Fruit fly (Drosophila melanogaster) ovary, adult (tissue): Measurements from ENCODE around the gene Plp.
A peak's percentile ranks its signal among the peaks of the same experiment; 100 is the strongest.

ENCODE experiments used
- CG17801 ChIP-seq: fragments of 200-800 bp; optimal IDR thresholded peaks from 2 replicates; lab custom pipeline; 2019; ENCODE audit warnings: missing biosample characterization, mild to moderate bottlenecking, missing genetic modification characterization, moderate library complexity; ENCODE audit not compliant: partially characterized antibody

Gene Plp

dm6 chr3L:15094589-15095288, at the start of gene Plp, which contains the start of the genes sstn and GlyRS:
TSS of gene Plp (minus strand) at chr3L:15094724.
TSS of gene sstn (minus strand) at chr3L:15094719.
TSS of gene GlyRS (plus strand) at chr3L:15095142.
- TF ChIP-seq CG17801 (GFP tag; lab: Kevin White, UChicago): no peak

DNA sequence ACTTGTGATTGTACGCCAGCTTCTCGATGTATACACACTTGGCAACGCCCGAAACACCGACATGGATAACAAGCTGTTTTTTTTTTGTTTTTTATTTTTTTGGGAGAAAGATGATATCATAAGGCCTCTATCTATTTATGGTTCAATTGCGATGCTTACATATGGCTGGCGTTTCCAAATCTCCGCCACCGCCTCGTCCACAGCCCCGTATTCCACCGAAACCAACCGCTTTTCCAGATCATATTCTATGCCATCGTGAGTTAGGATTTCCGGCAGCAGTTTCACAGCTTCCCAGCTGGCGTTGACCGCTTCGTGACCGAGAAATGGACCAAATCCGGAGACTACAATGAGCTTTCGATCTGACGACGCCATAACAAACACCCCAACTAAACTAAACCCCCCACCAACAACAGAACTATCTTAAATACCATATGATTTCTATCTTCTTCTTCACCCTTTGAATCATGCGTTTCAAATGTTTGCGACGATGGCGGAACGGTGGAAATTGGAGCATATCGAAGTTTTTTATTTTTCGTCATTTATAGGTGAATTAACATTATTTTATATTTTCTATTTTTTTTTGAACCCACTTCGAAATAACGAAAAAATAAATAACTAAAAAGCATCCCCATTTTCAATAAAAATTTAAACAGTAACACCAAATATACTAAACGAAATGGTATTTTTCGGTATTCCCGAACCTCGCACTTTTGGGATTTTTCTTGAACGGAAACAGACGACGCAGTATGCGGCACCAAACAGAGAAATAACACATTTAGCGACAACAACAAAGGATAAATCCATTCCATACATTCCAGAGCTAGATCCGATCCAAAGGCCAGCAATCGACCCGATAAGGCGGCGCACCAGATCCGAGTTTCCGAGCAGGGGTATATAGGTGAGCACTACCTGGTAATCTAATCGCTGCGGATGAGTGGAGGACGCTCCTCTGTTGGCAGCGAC, 49.4 kb upstream of the Plp start, which contains the start of the genes CG32147 and Pex3:
CG32147 (minus strand) TSS at position 422 of the 963 bp plus-strand sequence.
Pex3 (plus strand) TSS at position 718 of the 963 bp plus-strand sequence.
- peak; percentile 0 for TF ChIP-seq CG17801 (GFP tag; lab: Kevin White, UChicago)

DNA sequence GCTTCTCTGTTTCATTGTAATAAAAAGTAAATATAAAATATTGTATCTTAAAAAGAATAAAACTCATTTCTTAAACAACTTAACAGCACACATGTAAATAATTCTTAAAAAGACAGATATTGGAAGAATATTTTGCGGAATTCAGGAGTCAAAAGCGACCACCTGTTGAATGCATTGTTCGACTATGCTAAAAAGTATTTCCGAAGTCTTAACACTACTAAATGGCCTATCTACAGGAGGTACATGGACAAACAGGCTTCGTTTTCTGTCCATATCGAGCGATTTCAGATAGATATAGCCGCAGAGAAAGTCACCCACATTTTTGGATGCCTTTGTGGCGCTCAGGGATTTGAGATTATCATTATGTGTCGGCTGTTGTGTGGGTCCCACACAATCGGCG, 48.6 kb upstream of the Plp start:
- TF ChIP-seq CG17801 (GFP tag; lab: Kevin White, UChicago): no peak

DNA sequence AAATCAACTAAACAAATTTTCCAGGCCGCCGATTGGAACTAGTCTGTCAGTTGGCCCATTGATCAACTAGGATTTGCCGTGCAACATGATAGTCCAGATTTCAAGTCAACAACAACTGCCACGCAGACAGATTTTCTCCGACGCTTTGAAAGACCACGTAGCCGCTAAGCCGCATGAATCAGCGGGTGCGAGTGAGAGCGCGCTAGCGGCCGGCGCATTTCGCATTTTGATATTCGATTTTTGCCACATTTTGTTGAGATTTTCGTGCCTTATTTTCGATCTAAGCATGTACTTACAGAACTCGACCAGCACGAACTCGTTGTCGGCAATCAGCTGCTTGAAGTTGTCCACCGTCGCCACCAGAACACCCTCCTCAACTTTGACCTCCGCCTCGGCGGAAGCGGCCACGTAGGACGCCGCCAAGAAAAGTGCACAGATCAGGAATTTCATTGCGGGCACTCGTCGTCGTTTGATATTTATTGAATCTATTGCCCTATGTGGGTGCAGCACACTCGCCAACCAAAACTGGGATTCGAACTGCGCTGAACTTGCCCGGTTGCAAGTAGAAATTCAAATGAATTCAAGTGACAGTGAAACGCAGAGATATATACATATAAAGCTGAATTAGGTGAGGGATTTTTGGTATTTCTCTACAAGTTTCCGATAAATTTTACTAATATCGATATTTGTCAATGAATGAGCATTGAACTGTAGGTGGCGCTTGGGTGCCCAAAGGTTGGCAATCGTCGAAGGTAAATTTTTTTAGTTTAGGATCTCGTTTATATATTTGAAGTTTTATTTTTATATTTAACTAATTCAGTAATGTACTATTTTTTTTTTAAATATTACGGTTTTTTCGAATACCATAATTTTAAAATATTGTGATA, 47.7 kb upstream of the Plp start, which contains the start of gene Pdi:
Pdi (minus strand) TSS at position 837 of the 887 bp plus-strand sequence.
- no peak for TF ChIP-seq CG17801 (GFP tag; lab: Kevin White, UChicago)

DNA sequence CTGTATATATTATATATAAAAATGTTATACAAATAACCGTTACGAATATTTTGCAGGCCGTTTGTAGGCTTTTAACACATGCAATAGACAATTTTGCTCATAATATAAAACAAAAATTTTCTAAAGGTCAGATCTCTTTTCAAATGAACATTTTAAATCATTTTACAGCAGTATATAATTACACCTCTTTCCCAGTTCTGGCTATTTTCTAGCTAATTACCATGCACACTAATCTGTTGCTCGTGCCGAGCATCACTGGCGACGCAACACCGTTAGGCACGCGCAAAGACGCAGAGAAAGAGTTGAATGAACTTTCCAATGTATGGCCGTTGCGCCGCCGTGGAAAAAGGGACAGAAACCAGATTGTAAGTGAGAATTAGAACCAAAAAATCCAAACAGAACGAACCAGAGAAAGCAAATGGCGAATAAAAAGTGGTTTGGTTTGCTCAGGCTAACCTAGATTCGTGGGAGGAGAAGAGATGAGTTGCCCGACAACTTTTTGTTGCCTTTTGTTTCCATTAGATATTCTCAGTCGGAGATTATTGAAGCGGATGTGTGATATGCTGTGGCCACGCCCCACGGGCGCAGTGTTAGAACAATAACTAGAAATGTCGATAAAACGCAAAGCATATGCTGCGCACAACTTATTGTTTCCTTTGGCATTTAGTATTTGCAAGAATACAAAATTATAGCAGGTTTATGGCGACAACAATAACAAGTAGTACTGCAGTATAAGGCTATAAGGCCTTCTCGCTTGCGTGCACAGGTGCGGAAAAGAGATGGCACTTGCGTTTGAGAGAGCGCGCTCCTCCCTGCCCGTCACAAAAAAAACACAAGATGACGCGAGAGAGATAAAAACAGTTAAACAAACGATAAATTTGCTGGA, 46.8 kb upstream of the Plp start:
- no peak for TF ChIP-seq CG17801 (GFP tag; lab: Kevin White, UChicago)

DNA sequence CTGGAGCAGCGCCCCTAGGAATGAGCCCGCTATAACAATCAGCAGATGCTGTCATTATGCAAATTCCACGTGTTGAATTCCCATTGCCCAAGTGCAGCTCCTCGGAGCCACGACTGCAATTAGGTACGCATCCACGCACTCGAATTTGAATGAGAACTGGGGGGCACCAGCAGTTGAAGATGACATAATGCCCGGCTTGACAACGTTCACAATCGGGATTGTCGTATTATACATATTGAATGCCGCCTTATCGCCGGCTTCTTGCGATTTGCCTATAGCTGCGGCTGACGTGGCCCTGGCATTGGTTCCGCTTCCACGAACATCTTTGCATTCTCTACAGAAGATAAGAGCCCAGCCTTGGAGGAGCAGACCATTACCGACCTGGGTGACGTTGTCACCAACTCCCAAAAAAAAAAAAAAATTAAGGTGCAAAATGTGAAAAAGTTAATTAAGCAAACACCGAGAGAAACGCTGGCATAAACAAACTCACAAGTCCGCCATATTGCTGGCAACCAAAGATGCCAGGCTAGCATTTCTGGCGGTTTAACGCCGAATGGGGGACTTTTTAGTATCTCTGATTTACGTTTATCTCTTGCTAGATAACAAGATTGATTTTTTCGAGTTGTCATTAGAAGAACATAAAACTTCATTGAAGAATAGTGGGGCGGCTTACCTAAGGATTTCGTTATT, 45.9 kb upstream of the Plp start:
- no peak for TF ChIP-seq CG17801 (GFP tag; lab: Kevin White, UChicago)

- no peak for TF ChIP-seq CG17801 (GFP tag; lab: Kevin White, UChicago)
These were observed 43.3 kb upstream of the Plp start for dm6 chr3L:15137790-15138189.

DNA sequence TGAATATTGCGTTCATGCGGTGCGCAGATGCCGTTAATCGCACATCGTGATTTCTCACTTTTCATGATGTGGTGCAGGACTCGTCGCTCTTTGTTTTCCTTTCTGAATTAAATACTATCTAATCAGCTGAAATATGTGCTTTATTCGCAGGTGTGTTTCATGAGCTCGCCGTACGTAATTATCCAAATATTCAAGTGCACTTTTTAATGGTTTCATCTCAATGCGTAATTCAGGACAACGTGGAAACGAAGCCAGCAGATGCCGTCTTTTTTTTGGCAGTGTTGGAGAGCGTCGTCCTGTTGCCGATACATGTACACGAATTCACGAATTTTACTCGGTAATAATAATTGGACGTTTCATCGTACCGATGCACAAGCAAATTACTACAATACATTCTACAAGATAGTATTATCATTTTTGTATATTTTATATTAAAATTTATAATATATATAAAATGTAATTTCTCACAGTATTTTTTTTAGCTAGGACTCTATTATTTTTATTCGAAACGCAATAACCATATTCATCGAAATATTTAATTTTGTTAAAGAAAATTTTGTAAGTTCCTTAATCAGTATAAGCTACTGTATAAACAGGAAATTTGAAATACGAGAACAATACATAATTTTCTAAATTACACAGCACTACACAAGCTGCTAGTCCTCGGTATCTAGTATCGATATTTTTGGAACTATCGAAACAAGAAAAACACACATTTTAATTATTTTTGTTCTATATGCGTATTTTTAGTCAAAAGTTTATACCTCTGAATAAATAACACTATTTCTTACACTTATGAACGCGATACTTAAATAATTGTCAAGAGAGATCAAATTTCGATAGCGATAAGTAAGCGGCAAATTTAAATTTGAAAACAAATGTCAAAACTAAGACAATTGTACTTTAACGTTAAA, 42.4 kb upstream of the Plp start, which contains the start of gene CG12316:
CG12316 (minus strand) TSS at position 276 of the 914 bp plus-strand sequence.
- peak; percentile 68 for TF ChIP-seq CG17801 (GFP tag; lab: Kevin White, UChicago)

DNA sequence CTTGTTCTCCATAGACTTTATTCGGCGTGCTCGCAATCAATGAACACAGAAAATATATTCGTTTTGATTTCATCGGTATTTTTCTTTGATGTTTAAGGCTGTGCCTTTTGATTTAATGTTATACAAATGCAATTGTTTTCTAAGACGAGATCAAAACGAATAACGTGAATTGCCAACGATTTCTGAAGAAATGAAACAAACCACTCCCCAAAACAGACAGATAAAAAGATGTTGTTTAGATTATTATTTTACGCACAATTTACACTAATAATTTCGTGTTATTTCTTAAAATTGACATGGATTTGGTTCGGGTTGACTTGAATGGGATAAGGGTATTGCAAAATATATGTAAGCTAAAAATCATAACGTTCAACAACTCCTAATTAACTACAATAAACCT, 36.8 kb upstream of the Plp start, which contains the start of gene CG13457:
CG13457 (minus strand) TSS at position 101 of the 400 bp plus-strand sequence.
- TF ChIP-seq CG17801 (GFP tag; lab: Kevin White, UChicago): no peak

- no peak for TF ChIP-seq CG17801 (GFP tag; lab: Kevin White, UChicago)
These were observed 31.2 kb upstream of the Plp start for dm6 chr3L:15125717-15126116.

DNA sequence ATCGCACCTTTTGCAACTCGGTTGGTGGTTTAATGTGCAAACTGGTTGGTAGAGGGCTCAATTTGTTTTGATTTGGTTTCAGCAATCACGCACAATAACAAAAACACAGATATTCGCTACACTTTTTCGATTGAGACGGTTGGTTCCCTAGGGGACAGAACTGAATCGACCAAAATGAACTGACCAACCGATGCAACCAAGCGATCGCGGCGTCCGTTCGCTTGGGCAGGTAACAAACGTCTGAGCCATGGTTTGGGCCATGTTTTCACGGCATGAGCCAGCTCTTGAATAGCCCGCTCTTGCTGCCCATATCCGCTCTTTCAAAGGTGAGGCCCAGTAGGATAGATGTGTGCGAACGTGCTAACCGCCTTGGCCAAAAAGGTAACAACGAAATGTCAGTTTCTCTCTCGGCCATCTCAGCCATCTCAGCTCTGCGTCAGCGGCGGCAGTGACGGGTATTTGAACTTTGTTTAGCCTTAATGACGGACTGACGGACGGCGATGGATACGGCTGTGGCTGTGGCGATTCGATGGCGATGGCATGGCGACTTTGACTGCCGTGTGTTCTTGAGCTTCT, 30.6 kb upstream of the Plp start, which contains the start of gene CG16959:
CG16959 (minus strand) TSS at position 245 of the 576 bp plus-strand sequence.
- TF ChIP-seq CG17801 (GFP tag; lab: Kevin White, UChicago): no peak
